Fruit fly (Drosophila melanogaster) whole organism, embryonic: ENCODE results near the gene TM9SF3.

Experiments
- CG11398 ChIP-seq: fragments of 200-800 bp; sonication (Bioruptor generic); optimal IDR thresholded peaks from 2 replicates; lab custom pipeline; 2016; ENCODE audit warnings: missing biosample characterization, missing genetic modification characterization
- CG11696 ChIP-seq: fragments of 200-800 bp; sonication (Bioruptor generic); IDR thresholded peaks from 2 replicates; pipeline ENCODE4 v1.3.6; 2022; ENCODE audit warnings: missing biosample characterization, missing genetic modification characterization
- CG14441 ChIP-seq: fragments of 200-800 bp; sonication (Bioruptor generic); IDR thresholded peaks from 2 replicates; pipeline ENCODE4 v1.3.6; 2022; ENCODE audit warnings: missing biosample characterization, missing genetic modification characterization
- CG15479 ChIP-seq: fragments of 200-800 bp; sonication (Bioruptor generic); optimal IDR thresholded peaks from 3 replicates; lab custom pipeline; 2019; ENCODE audit warnings: missing biosample characterization, mild to moderate bottlenecking, missing genetic modification characterization, moderate library complexity
- CG2116 ChIP-seq: fragments of 200-800 bp; sonication (Bioruptor generic); optimal IDR thresholded peaks from 3 replicates; lab custom pipeline; 2018; ENCODE audit warnings: missing biosample characterization, mild to moderate bottlenecking, missing genetic modification characterization
- CG30403 ChIP-seq: fragments of 200-800 bp; sonication (Bioruptor generic); optimal IDR thresholded peaks from 3 replicates; lab custom pipeline; 2016; ENCODE audit warnings: missing biosample characterization, missing genetic modification characterization
- CG33557 ChIP-seq: fragments of 200-800 bp; sonication (Bioruptor generic); optimal IDR thresholded peaks from 2 replicates; lab custom pipeline; 2019; ENCODE audit warnings: missing biosample characterization, mild to moderate bottlenecking, missing genetic modification characterization, moderate library complexity
- CG34376 ChIP-seq: fragments of 200-800 bp; sonication (Bioruptor generic); optimal IDR thresholded peaks from 2 replicates; lab custom pipeline; 2018; ENCODE audit warnings: missing biosample characterization, mild to moderate bottlenecking, missing genetic modification characterization
- CG3726 ChIP-seq: fragments of 200-800 bp; sonication (Bioruptor generic); IDR thresholded peaks from 3 replicates; pipeline ENCODE4, ENCODE4 v1.3.6; 2022; ENCODE audit warnings: missing biosample characterization, missing genetic modification characterization
- CG3847 ChIP-seq: fragments of 200-800 bp; sonication (Bioruptor generic); IDR thresholded peaks from 2 replicates; pipeline ENCODE4 v1.3.6; 2022; ENCODE audit warnings: missing biosample characterization, missing genetic modification characterization
- CG4328 ChIP-seq: fragments of 200-800 bp; sonication (Bioruptor generic); optimal IDR thresholded peaks from 3 replicates; lab custom pipeline; 2017; ENCODE audit warnings: missing biosample characterization, missing genetic modification reagents, missing genetic modification characterization
- CG6689 ChIP-seq: fragments of 200-800 bp; sonication (Bioruptor generic); IDR thresholded peaks from 2 replicates; pipeline ENCODE4 v1.3.6; 2022; ENCODE audit warnings: missing biosample characterization, missing genetic modification characterization
- CG6765 ChIP-seq: fragments of 200-800 bp; sonication (Bioruptor generic); optimal IDR thresholded peaks from 3 replicates; lab custom pipeline; 2017; ENCODE audit warnings: missing biosample characterization, mild to moderate bottlenecking, missing genetic modification characterization
- CG6791 ChIP-seq: fragments of 200-800 bp; sonication (Bioruptor generic); IDR thresholded peaks from 3 replicates; pipeline ENCODE4 v1.3.6; 2022; ENCODE audit warnings: missing biosample characterization, missing genetic modification characterization; ENCODE audit not compliant: partially characterized antibody
- CG7786 ChIP-seq: fragments of 200-800 bp; sonication (Bioruptor generic); optimal IDR thresholded peaks from 2 replicates; lab custom pipeline; 2016; ENCODE audit warnings: missing biosample characterization, missing genetic modification characterization
- CG8388 ChIP-seq: fragments of 200-800 bp; sonication (Bioruptor generic); optimal IDR thresholded peaks from 2 replicates; lab custom pipeline; 2019; ENCODE audit warnings: missing biosample characterization, mild to moderate bottlenecking, missing genetic modification characterization, moderate library complexity
- CG9609 ChIP-seq: fragments of 200-800 bp; sonication (Bioruptor generic); optimal IDR thresholded peaks from 3 replicates; lab custom pipeline; 2016; ENCODE audit warnings: missing biosample characterization, missing genetic modification characterization
- CTCF ChIP-seq: fragments of 200-800 bp; sonication (Bioruptor generic); optimal IDR thresholded peaks from 2 replicates; lab custom pipeline; 2017; ENCODE audit warnings: missing biosample characterization, mild to moderate bottlenecking, missing genetic modification characterization, moderate library complexity
- Chrac-16 ChIP-seq: fragments of 200-800 bp; sonication (Bioruptor generic); optimal IDR thresholded peaks from 3 replicates; lab custom pipeline; 2016; ENCODE audit warnings: missing biosample characterization, missing genetic modification characterization
- Eip74EF ChIP-seq, 2 experiments: fragments of 200-800 bp in 1 of 2; fragments of >200 bp in 1 of 2; sonication (Bioruptor generic) in 1 of 2; optimal IDR thresholded peaks; 2 replicates each; lab custom pipeline; 2017 to 2019; ENCODE audit warnings: missing biosample characterization in 2 of 2, missing genetic modification characterization in 2 of 2, mild to moderate bottlenecking in 1 of 2, moderate library complexity in 1 of 2
- GATAe ChIP-seq: fragments of 200-800 bp; sonication (Bioruptor generic); conservative IDR thresholded peaks from 2 replicates; pipeline ENCODE4 v1.3.6; 2022; ENCODE audit warnings: missing biosample characterization, missing genetic modification characterization
- Gsc ChIP-seq: fragments of 200-800 bp; sonication (Bioruptor generic); IDR thresholded peaks from 2 replicates; pipeline ENCODE4 v1.3.6; 2022; ENCODE audit warnings: missing biosample characterization, missing genetic modification characterization
- Gug ChIP-seq: fragments of 200-800 bp; sonication (Bioruptor generic); IDR thresholded peaks from 4 replicates; pipeline ENCODE4 v1.3.6; 2022; ENCODE audit warnings: missing biosample characterization, missing genetic modification characterization
- HHEX ChIP-seq: fragments of 200-800 bp; sonication (Bioruptor generic); optimal IDR thresholded peaks from 3 replicates; lab custom pipeline; 2017; ENCODE audit warnings: missing biosample characterization, mild to moderate bottlenecking, missing genetic modification characterization, missing genetic modification reagents
- Hey ChIP-seq: fragments of 200-800 bp; sonication (Bioruptor generic); optimal IDR thresholded peaks from 3 replicates; lab custom pipeline; 2018; ENCODE audit warnings: missing biosample characterization, mild to moderate bottlenecking, missing genetic modification characterization
- Hr78 ChIP-seq, 2 experiments: fragments of 200-800 bp in 1 of 2; fragments of >200 bp in 1 of 2; sonication (Bioruptor generic) in 1 of 2; optimal IDR thresholded peaks; 2 replicates each; lab custom pipeline; 2017 to 2019; ENCODE audit warnings: missing biosample characterization in 2 of 2, missing genetic modification characterization in 2 of 2, mild to moderate bottlenecking in 1 of 2, moderate library complexity in 1 of 2
- Mrtf ChIP-seq: fragments of 200-800 bp; sonication (Bioruptor generic); IDR thresholded peaks from 3 replicates; pipeline ENCODE4 v1.3.6; 2022; ENCODE audit warnings: missing biosample characterization, missing genetic modification characterization
- NFAT ChIP-seq: fragments of 200-800 bp; sonication (Bioruptor generic); IDR thresholded peaks from 2 replicates; pipeline ENCODE4 v1.3.6; 2022; ENCODE audit warnings: missing biosample characterization, missing genetic modification characterization
- Nf-YA ChIP-seq: fragments of 200-800 bp; sonication (Bioruptor generic); IDR thresholded peaks from 2 replicates; pipeline ENCODE4 v1.3.6; 2022; ENCODE audit warnings: missing biosample characterization, missing genetic modification characterization
- Opbp ChIP-seq: fragments of 200-800 bp; sonication (Bioruptor generic); IDR thresholded peaks from 3 replicates; pipeline ENCODE4 v1.3.6; 2022; ENCODE audit warnings: missing biosample characterization, missing genetic modification characterization; ENCODE audit not compliant: partially characterized antibody
- Poxn ChIP-seq: fragments of 200-800 bp; sonication (Bioruptor generic); IDR thresholded peaks from 2 replicates; pipeline ENCODE4 v1.3.6; 2022; ENCODE audit warnings: missing biosample characterization, missing genetic modification characterization
- Ptx1 ChIP-seq: fragments of 200-800 bp; sonication (Bioruptor generic); IDR thresholded peaks from 2 replicates; pipeline ENCODE4 v1.3.6; 2022; ENCODE audit warnings: missing biosample characterization, missing genetic modification characterization
- Side ChIP-seq: fragments of 200-800 bp; sonication (Bioruptor generic); optimal IDR thresholded peaks from 2 replicates; lab custom pipeline; 2016; ENCODE audit warnings: missing biosample characterization, missing genetic modification characterization
- Sox100B ChIP-seq: fragments of 200-800 bp; sonication (Bioruptor generic); optimal IDR thresholded peaks from 3 replicates; lab custom pipeline; 2018; ENCODE audit warnings: missing biosample characterization, mild to moderate bottlenecking, missing genetic modification characterization
- Sox102F ChIP-seq: fragments of 200-800 bp; sonication (Bioruptor generic); optimal IDR thresholded peaks from 2 replicates; lab custom pipeline; 2018; ENCODE audit warnings: missing biosample characterization, mild to moderate bottlenecking, missing genetic modification characterization, moderate library complexity
- abd-A ChIP-seq: fragments of 200-800 bp; sonication (Bioruptor generic); optimal IDR thresholded peaks from 3 replicates; lab custom pipeline; 2019; ENCODE audit warnings: missing biosample characterization, mild to moderate bottlenecking, missing genetic modification characterization, moderate library complexity
- cg ChIP-seq: fragments of 200-800 bp; sonication (Bioruptor generic); optimal IDR thresholded peaks from 3 replicates; lab custom pipeline; 2019; ENCODE audit warnings: missing biosample characterization, mild to moderate bottlenecking, missing genetic modification characterization, moderate library complexity
- dimm ChIP-seq: fragments of 200-800 bp; sonication (Bioruptor generic); IDR thresholded peaks from 2 replicates; pipeline ENCODE4 v1.3.6; 2022; ENCODE audit warnings: missing biosample characterization, missing genetic modification characterization
- hb ChIP-seq: fragments of 200-800 bp; sonication (Bioruptor generic); IDR thresholded peaks from 3 replicates; pipeline ENCODE4 v1.3.6; 2022; ENCODE audit warnings: missing biosample characterization, missing genetic modification characterization; ENCODE audit not compliant: partially characterized antibody
- inv ChIP-seq: fragments of 200-800 bp; sonication (Bioruptor generic); IDR thresholded peaks from 2 replicates; pipeline ENCODE4 v1.3.6; 2022; ENCODE audit warnings: missing biosample characterization, missing genetic modification characterization; ENCODE audit not compliant: partially characterized antibody
- klu ChIP-seq: fragments of 200-800 bp; sonication (Bioruptor generic); IDR thresholded peaks from 2 replicates; pipeline ENCODE4 v1.3.6; 2022; ENCODE audit warnings: missing biosample characterization, missing genetic modification characterization
- lmd ChIP-seq: fragments of 200-800 bp; sonication (Bioruptor generic); IDR thresholded peaks from 2 replicates; pipeline ENCODE4 v1.3.6; 2022; ENCODE audit warnings: missing biosample characterization, missing genetic modification characterization
- maf-S ChIP-seq: fragments of 200-800 bp; sonication (Bioruptor generic); optimal IDR thresholded peaks from 2 replicates; lab custom pipeline; 2016; ENCODE audit warnings: missing biosample characterization, missing genetic modification characterization
- mirr ChIP-seq: fragments of 200-800 bp; sonication (Bioruptor generic); optimal IDR thresholded peaks from 3 replicates; lab custom pipeline; 2018; ENCODE audit warnings: missing biosample characterization, mild to moderate bottlenecking, missing genetic modification characterization
- p53 ChIP-seq: fragments of 200-800 bp; sonication (Bioruptor generic); optimal IDR thresholded peaks from 2 replicates; lab custom pipeline; 2016; ENCODE audit warnings: missing biosample characterization, missing genetic modification characterization
- repo ChIP-seq: fragments of 200-800 bp; sonication (Bioruptor generic); optimal IDR thresholded peaks from 2 replicates; lab custom pipeline; 2016; ENCODE audit warnings: missing biosample characterization, missing genetic modification characterization
- rib ChIP-seq: fragments of 200-800 bp; sonication (Bioruptor generic); IDR thresholded peaks from 2 replicates; pipeline ENCODE4 v1.3.6; 2022; ENCODE audit warnings: missing biosample characterization, missing genetic modification characterization
- sob ChIP-seq: fragments of 200-800 bp; sonication (Bioruptor generic); IDR thresholded peaks from 2 replicates; pipeline ENCODE4 v1.3.6; 2022; ENCODE audit warnings: missing biosample characterization, missing genetic modification characterization
- ssp ChIP-seq: fragments of 200-800 bp; sonication (Bioruptor generic); IDR thresholded peaks from 2 replicates; pipeline ENCODE4 v1.3.6; 2022; ENCODE audit warnings: missing biosample characterization, missing genetic modification characterization
- ttk ChIP-seq: fragments of 200-800 bp; sonication (Bioruptor generic); IDR thresholded peaks from 2 replicates; pipeline ENCODE4 v2.1.2; 2022; ENCODE audit warnings: missing biosample characterization, missing genetic modification characterization
- tx ChIP-seq: fragments of 200-800 bp; sonication (Bioruptor generic); optimal IDR thresholded peaks from 2 replicates; lab custom pipeline; 2016; ENCODE audit warnings: missing biosample characterization, missing genetic modification characterization

TM9SF3 gene

DNA sequence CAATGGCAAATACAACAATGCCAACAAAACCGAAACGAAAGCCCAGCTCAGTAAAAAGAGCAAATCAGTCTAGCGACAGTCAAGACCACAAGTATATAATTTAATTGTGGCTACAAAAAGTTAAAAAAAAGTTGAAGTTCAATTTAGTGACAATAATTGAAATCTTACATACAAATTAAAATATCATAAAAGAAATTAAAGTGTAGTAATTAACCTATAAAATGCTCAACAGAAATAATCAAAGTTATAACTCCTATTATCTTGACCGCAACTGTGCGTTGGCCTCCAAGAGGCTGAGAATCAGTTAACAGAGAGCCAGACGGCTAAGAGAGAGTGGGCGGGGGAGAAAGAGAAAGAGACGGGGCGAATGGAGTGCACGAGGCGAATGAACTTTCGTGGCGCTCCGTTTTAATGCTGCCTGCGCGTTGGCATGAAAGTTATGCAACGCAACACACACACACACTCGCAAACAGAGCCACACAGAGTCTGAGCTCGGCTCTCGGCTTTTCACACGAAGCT is 8.0 kb upstream of the TM9SF3 start (continued):
- TF ChIP-seq CG8388 (GFP tag; lab: Kevin White, UChicago) (peak; percentile 92), CG3847 (peak; percentile 47), inv (GFP tag; lab: Robert Waterston, UW) (no peak), mirr (no peak), ssp (GFP tag; lab: Robert Waterston, UW) (peak; percentile 62), Poxn (GFP tag; lab: Robert Waterston, UW) (no peak), CG33557 (GFP tag; lab: Kevin White, UChicago) (peak; percentile 90), lmd (GFP tag; lab: Robert Waterston, UW) (peak; percentile 55), CTCF (GFP tag; lab: Kevin White, UChicago) (peak; percentile 41), repo (GFP tag; lab: Kevin White, UChicago) (no peak), CG9609 (GFP tag; lab: Kevin White, UChicago) (no peak), Side (peak; percentile 38), CG34376 (GFP tag; lab: Kevin White, UChicago) (no peak), CG7786 (GFP tag; lab: Kevin White, UChicago) (no peak), CG14441 (GFP tag; lab: Robert Waterston, UW) (peak; percentile 55), ttk (GFP tag; lab: Robert Waterston, UW) (peak; percentile 74), klu (GFP tag; lab: Robert Waterston, UW) (peak; percentile 48; the same call in 1 of the 2 replicates), dimm (peak; percentile 33; the same call in 1 of the 2 replicates), Ptx1 (GFP tag; lab: Robert Waterston, UW) (peak; percentile 60; the same call in 1 of the 2 replicates), Gsc (GFP tag; lab: Robert Waterston, UW) (no peak), cg (GFP tag; lab: Kevin White, UChicago) (peak; percentile 48), Eip74EF (GFP tag; optimal IDR thresholded peaks at IDR 0.05; lab: Kevin White, UChicago) (peak in 1 of 2 experiments; percentile 89), Gug (GFP tag; lab: Robert Waterston, UW) (no peak), Opbp (GFP tag; lab: Robert Waterston, UW) (no peak), NFAT (GFP tag; lab: Robert Waterston, UW) (no peak), CG6765 (GFP tag; lab: Kevin White, UChicago) (no peak), tx (GFP tag; lab: Kevin White, UChicago) (no peak), CG6689 (GFP tag; lab: Robert Waterston, UW) (peak; percentile 83), sob (GFP tag; lab: Robert Waterston, UW) (peak; percentile 65), maf-S (GFP tag; lab: Kevin White, UChicago) (no peak), Hr78 (GFP tag; optimal IDR thresholded peaks at IDR 0.05; lab: Kevin White, UChicago) (peak in 1 of 2 experiments; percentile 78), GATAe (no peak), CG11398 (GFP tag; lab: Kevin White, UChicago) (no peak), CG3726 (GFP tag; lab: Robert Waterston, UW) (no peak), hb (GFP tag; lab: Robert Waterston, UW) (no peak), p53 (GFP tag; lab: Kevin White, UChicago) (no peak), CG30403 (peak; percentile 82), CG15479 (GFP tag; lab: Kevin White, UChicago) (no peak), Hey (tag; lab: Kevin White, UChicago) (no peak), CG4328 (GFP tag; lab: Kevin White, UChicago) (peak; percentile 55), CG2116 (GFP tag; lab: Kevin White, UChicago) (peak; percentile 33), CG6791 (GFP tag; lab: Robert Waterston, UW) (no peak), Nf-YA (GFP tag; lab: Robert Waterston, UW) (peak; percentile 66), Sox102F (peak; percentile 88), rib (GFP tag; lab: Robert Waterston, UW) (no peak), abd-A (tag; lab: Kevin White, UChicago) (peak; percentile 17), HHEX (GFP tag; lab: Kevin White, UChicago) (peak; percentile 63), Sox100B (GFP tag; lab: Kevin White, UChicago) (peak; percentile 89), Mrtf (GFP tag; lab: Robert Waterston, UW) (no peak), Chrac-16 (GFP tag; lab: Kevin White, UChicago) (peak; percentile 64), CG11696 (GFP tag; lab: Robert Waterston, UW) (peak; percentile 93)
